Worm (Caenorhabditis elegans) whole organism, midembryonic: ENCODE data around the gene F36F12.3.
"Not testable (repeated sequence)": the region's sequence is repeated elsewhere in the genome, so short reads cannot be mapped to it uniquely, and the experiment has no call there.

ENCODE experiments used
- T22C8.4 ChIP-seq: fragments of 200-800 bp; sonication (Bioruptor generic); IDR thresholded peaks from 2 replicates; pipeline ENCODE4 v1.3.6; 2022; ENCODE audit warnings: missing genetic modification characterization, missing compliant biosample characterization
- cog-1 ChIP-seq: sonication (generic microtip); optimal IDR thresholded peaks from 2 replicates; lab custom pipeline; 2016; ENCODE audit warnings: missing genetic modification characterization, missing compliant biosample characterization
- flt-1 ChIP-seq: fragments of 200-800 bp; sonication (Bioruptor generic); IDR thresholded peaks from 2 replicates; pipeline ENCODE4 v1.3.6; 2022; ENCODE audit warnings: missing genetic modification characterization, missing compliant biosample characterization
- klf-2 ChIP-seq: fragments of 200-800 bp; sonication (Bioruptor generic); conservative IDR thresholded peaks from 2 replicates; pipeline ENCODE4 v1.3.6; 2022; ENCODE audit warnings: missing genetic modification reagents, missing genetic modification characterization, missing compliant biosample characterization
- med-1 ChIP-seq: sonication (generic microtip); optimal IDR thresholded peaks from 2 replicates; lab custom pipeline; 2017; ENCODE audit warnings: missing genetic modification characterization, mild to moderate bottlenecking, missing compliant biosample characterization, antibody characterized with exemption, missing genetic modification reagents; ENCODE audit not compliant: insufficient read depth
- ref-1 ChIP-seq: fragments of 200-800 bp; sonication (Bioruptor generic); conservative IDR thresholded peaks from 2 replicates; pipeline ENCODE4 v1.3.6; 2022; ENCODE audit warnings: missing genetic modification reagents, missing genetic modification characterization, missing compliant biosample characterization
- tab-1 ChIP-seq: fragments of 200-800 bp; sonication (Bioruptor generic); IDR thresholded peaks from 2 replicates; pipeline ENCODE4 v1.3.6; 2022; ENCODE audit warnings: missing genetic modification characterization, missing compliant biosample characterization
- ztf-23 ChIP-seq: fragments of 200-800 bp; sonication (Bioruptor generic); IDR thresholded peaks from 2 replicates; pipeline ENCODE4 v1.3.6; 2022; ENCODE audit warnings: missing genetic modification reagents, missing genetic modification characterization, missing compliant biosample characterization
- ztf-29 ChIP-seq: fragments of 200-800 bp; sonication (Bioruptor generic); IDR thresholded peaks from 2 replicates; pipeline ENCODE4 v1.3.6; 2022; ENCODE audit warnings: missing genetic modification reagents, missing genetic modification characterization, missing compliant biosample characterization

Gene F36F12.3

ce11 chrV:2085745-2086267, at the start of gene F36F12.3:
Gene F36F12.3 (plus strand): TSS chrV:2085795.
- not testable (repeated sequence) for TF ChIP-seq ztf-29, T22C8.4, flt-1 (GFP tag; lab: Robert Waterston, UW)

DNA sequence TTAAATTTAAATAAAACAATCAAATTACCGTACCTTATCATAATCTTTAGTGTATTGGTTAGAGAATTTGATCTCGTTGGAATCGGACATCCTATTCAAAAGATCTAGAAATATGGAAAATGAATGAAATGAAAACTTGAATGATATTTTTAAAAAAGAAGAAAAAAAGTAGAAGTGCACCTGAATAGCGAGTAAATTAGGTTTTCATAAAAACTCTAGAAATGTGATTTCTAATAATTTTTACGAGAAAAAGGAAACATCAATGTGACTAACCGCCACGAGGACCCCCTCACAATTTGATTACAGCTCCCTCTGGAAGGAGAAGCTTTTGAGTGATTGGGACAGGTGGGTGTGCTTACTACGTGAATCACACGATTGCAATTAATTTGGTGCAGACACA, 39.6 kb upstream of the F36F12.3 start, which contains the start of gene Y40B10A.5:
TSS of gene Y40B10A.5 (minus strand) at position 101 of the 400 bp plus-strand sequence.
- no peak for TF ChIP-seq cog-1 (tag; lab: Kevin White, UChicago)
- no peak for TF ChIP-seq tab-1
- TF ChIP-seq klf-2 (GFP tag; lab: Robert Waterston, UW): no peak
- TF ChIP-seq T22C8.4 (GFP tag; lab: Robert Waterston, UW): no peak
- no peak for TF ChIP-seq med-1
- TF ChIP-seq ref-1 (GFP tag; lab: Robert Waterston, UW): no peak
- no peak for TF ChIP-seq flt-1 (GFP tag; lab: Robert Waterston, UW)
- TF ChIP-seq ztf-29 (GFP tag; lab: Robert Waterston, UW): no peak
- no peak for TF ChIP-seq ztf-23

- TF ChIP-seq med-1: no peak
- no peak for TF ChIP-seq tab-1
- no peak for TF ChIP-seq ztf-29 (GFP tag; lab: Robert Waterston, UW)
- TF ChIP-seq klf-2 (GFP tag; lab: Robert Waterston, UW): no peak
- TF ChIP-seq ztf-23: no peak
Measured at ce11 chrV:2050136-2050535, 35.5 kb upstream of the F36F12.3 start, which contains the start of gene comt-4. Gene comt-4 (minus strand): TSS chrV:2050185.

- no peak for TF ChIP-seq med-1
- TF ChIP-seq ref-1 (GFP tag; lab: Robert Waterston, UW): no peak
- TF ChIP-seq klf-2 (GFP tag; lab: Robert Waterston, UW): no peak
- TF ChIP-seq cog-1 (tag; lab: Kevin White, UChicago): no peak
- TF ChIP-seq tab-1: no peak
- TF ChIP-seq T22C8.4 (GFP tag; lab: Robert Waterston, UW): no peak
- 0 out of 2 replicates have a peak, but pooled peaks have one; percentile 41 for TF ChIP-seq ztf-23
Measured at ce11 chrV:2050790-2051189, 34.8 kb upstream of the F36F12.3 start.

DNA sequence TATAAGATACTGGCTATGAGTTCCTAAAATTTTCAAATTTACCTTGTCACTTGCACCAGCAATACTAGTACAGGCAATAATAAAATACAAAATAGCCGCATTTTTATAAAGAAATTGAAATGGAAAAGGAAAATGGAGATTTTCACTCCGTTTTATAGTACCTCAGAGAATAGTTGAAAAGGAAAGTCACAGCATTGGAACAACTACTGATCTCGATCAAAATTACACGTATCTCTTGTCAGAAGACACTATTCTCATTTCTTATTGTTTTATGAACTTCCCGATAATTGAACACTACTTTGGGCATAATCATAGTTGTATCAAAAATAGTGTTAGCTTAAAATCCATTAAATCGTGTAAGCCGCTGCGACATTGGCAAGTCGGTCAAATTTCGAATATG, 34.1 kb upstream of the F36F12.3 start, which contains the start of gene Y40B10A.11:
TSS of gene Y40B10A.11 (minus strand) at position 101 of the 400 bp plus-strand sequence.
- TF ChIP-seq cog-1 (tag; lab: Kevin White, UChicago): no peak
- no peak for TF ChIP-seq klf-2 (GFP tag; lab: Robert Waterston, UW)
- no peak for TF ChIP-seq ztf-29 (GFP tag; lab: Robert Waterston, UW)
- no peak for TF ChIP-seq flt-1 (GFP tag; lab: Robert Waterston, UW)
- TF ChIP-seq tab-1: no peak
- TF ChIP-seq ref-1 (GFP tag; lab: Robert Waterston, UW): no peak
- TF ChIP-seq T22C8.4 (GFP tag; lab: Robert Waterston, UW): no peak
- no peak for TF ChIP-seq ztf-23
- TF ChIP-seq med-1: no peak

DNA sequence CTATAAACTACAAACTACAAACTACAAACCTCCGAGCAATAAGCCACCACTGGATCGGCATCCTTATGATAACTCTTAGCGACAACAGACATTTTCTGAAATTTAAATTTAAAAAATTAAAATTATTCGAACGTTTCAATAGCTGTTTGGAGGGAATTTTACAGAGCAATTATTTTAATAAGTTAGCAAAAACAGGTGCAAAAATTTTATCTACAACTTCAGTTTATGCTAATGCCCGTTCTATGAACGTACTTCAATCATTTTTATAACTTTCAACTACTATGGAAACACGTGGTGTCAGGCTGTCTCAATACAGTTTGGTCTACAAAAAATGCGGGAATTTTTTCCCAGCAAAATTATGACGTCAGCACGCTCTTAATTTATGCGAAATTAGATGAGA, 32.1 kb upstream of the F36F12.3 start, which contains the start of gene comt-5:
TSS of gene comt-5 (minus strand) at position 101 of the 400 bp plus-strand sequence.
- TF ChIP-seq flt-1 (GFP tag; lab: Robert Waterston, UW): no peak
- no peak for TF ChIP-seq tab-1

ce11 chrV:2054254-2054653, 31.3 kb upstream of the F36F12.3 start:
- no peak for TF ChIP-seq cog-1 (tag; lab: Kevin White, UChicago)
- TF ChIP-seq ztf-23: no peak
- no peak for TF ChIP-seq ref-1 (GFP tag; lab: Robert Waterston, UW)
- TF ChIP-seq ztf-29 (GFP tag; lab: Robert Waterston, UW): no peak
- TF ChIP-seq med-1: no peak
- TF ChIP-seq tab-1: no peak
- no peak for TF ChIP-seq T22C8.4 (GFP tag; lab: Robert Waterston, UW)
- TF ChIP-seq klf-2 (GFP tag; lab: Robert Waterston, UW): no peak
- TF ChIP-seq flt-1 (GFP tag; lab: Robert Waterston, UW): no peak

DNA sequence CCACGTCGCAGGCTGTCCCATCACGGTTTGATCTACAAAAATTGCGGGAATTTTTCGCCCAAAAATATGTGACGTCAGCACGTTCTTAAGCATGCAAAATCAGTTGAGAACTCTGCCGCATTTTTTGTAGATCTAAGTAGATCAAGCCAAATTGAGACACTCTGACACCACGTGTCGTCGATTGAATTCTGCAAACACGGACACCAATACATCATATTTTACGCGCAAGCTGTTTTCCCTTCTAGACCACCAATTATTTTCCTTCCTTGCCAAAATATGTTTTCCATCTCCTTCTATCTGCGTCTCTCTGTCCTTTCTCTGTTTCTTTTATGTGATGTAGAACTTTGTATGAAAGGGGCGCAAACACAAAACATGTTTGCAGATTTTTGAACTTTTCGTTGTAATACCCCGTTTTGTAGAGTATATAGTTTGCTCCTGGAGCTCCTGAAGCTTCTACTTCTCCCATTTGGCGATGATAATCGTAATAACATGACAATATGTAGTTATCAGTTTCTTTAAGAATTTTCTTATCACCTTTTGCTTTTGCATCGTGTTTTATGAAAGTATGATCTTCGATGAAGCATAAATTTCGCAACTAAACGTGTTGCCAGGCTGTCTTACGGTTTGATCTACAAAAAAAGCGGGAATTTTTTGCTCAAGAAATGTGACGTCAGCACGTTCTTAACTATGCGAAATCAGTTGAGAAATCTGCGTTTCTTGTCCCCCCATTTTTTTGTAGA, 29.7 kb upstream of the F36F12.3 start:
- TF ChIP-seq klf-2 (GFP tag; lab: Robert Waterston, UW) (no peak), ztf-23 (no peak), cog-1 (tag; lab: Kevin White, UChicago) (no peak), ztf-29 (GFP tag; lab: Robert Waterston, UW) (no peak), med-1 (no peak), T22C8.4 (GFP tag; lab: Robert Waterston, UW) (no peak), ref-1 (GFP tag; lab: Robert Waterston, UW) (no peak), flt-1 (GFP tag; lab: Robert Waterston, UW) (no peak), tab-1 (no peak)

DNA sequence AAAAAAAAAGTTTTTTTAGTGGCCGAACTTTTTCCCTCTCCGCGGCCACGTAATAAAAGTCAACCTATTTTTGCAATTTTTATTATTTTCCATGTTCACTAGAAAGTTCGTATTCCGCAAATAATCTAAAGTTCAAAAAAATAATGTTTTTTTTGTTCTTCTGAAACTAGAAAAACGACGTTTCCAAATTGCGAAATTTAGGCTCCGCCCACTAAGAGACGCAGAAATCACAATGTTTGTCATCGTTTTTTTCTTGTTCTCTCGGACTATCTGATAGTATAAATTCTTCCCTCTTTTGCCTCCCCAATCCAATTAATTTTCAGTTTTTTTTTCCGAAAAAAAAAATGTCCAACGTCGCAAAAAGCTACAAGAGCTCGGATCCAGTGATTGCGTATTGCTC, 28.3 kb upstream of the F36F12.3 start, which contains the start of gene comt-3:
TSS of gene comt-3 (plus strand) at position 214 of the 400 bp plus-strand sequence.
- no peak for TF ChIP-seq ref-1 (GFP tag; lab: Robert Waterston, UW)
- no peak for TF ChIP-seq klf-2 (GFP tag; lab: Robert Waterston, UW)
- no peak for TF ChIP-seq med-1
- TF ChIP-seq flt-1 (GFP tag; lab: Robert Waterston, UW): no peak
- TF ChIP-seq ztf-23: no peak
- no peak for TF ChIP-seq T22C8.4 (GFP tag; lab: Robert Waterston, UW)
- no peak for TF ChIP-seq ztf-29 (GFP tag; lab: Robert Waterston, UW)

- TF ChIP-seq ztf-23 (no peak), ztf-29 (GFP tag; lab: Robert Waterston, UW) (no peak), ref-1 (GFP tag; lab: Robert Waterston, UW) (no peak), flt-1 (GFP tag; lab: Robert Waterston, UW) (no peak), T22C8.4 (GFP tag; lab: Robert Waterston, UW) (no peak), cog-1 (tag; lab: Kevin White, UChicago) (no peak), klf-2 (GFP tag; lab: Robert Waterston, UW) (no peak), med-1 (no peak), tab-1 (no peak)
Measured at ce11 chrV:2066780-2067179, 18.8 kb upstream of the F36F12.3 start, which contains the start of gene nhr-86. Gene nhr-86 (minus strand): TSS chrV:2066850.
